Fruit fly (Drosophila melanogaster) Kc167 (cell line): ENCODE results near the gene RhoU.

ENCODE experiments used
- Myc ChIP-seq: fragments of >200 bp; optimal IDR thresholded peaks from 2 replicates; lab custom pipeline; 2017; ENCODE audit warnings: missing external identifiers
- Sin3A ChIP-seq: fragments of >200 bp; optimal IDR thresholded peaks from 2 replicates; lab custom pipeline; 2018; ENCODE audit warnings: missing external identifiers
- h ChIP-seq: fragments of >200 bp; optimal IDR thresholded peaks from 3 replicates; lab custom pipeline; 2018; ENCODE audit warnings: missing external identifiers
- insv ChIP-seq: fragments of >200 bp; optimal IDR thresholded peaks from 3 replicates; lab custom pipeline; 2018; ENCODE audit warnings: missing external identifiers
- psq ChIP-seq: fragments of >200 bp; optimal IDR thresholded peaks from 2 replicates; lab custom pipeline; 2017; ENCODE audit warnings: missing external identifiers
- ttk ChIP-seq: sonication (Bioruptor generic); optimal IDR thresholded peaks from 2 replicates; lab custom pipeline; 2017; ENCODE audit warnings: missing external identifiers

Gene RhoU

DNA sequence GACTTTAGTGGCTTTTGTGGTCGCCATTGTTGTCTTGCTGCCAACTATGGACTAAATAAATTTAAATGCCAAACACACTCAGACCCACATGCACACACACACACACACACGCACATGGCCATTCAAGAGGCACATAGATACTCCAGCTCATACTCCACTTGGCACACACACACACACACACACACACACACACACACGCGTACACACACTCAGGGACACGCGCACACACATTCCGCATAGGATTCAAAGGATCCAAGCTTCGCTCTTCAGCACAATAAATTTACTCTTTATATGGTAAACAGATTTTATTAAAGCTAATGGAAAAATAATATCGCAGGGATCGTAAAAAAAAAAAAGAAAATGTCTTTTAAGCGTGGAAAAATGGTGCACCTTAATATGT is 96.5 kb downstream of the RhoU start:
- TF ChIP-seq psq (lab: Kevin White, UChicago) (no peak), ttk (no peak), insv (lab: Kevin White, UChicago) (no peak), Sin3A (lab: Kevin White, UChicago) (no peak), Myc (lab: Kevin White, UChicago) (no peak), h (lab: Kevin White, UChicago) (no peak)

DNA sequence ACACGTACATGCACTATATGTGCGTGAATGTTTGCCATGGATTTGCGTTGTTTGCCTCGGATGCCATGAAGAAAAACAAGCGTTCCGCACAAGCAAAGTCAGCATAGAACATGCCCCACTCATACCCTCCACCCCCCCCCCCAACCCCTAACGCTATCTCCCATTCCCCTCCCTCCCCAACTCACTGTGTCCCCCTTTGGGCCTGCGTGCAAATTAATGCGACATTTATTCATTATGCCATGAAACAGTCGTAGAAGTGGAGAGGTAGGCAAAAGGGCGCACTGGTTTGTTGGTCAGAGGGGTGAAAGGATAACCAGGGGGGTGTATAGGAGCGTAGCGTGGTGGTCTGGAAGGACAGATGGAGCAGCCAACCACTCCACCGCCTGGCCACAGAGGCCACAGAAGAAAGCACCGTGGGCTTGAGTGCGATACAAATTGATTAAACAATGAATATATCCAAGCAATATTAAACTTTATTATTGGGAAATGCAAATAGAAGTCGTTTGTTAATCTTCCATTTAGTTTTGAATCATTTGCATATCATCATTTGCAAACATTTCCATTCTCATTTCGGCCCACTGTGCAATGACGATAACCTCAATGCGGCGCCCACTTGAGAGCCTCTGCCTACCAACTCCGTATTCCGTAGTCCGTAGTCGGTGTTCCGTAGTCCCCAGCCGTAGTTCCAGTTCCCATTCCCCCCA is 98.2 kb downstream of the RhoU start:
- no peak for TF ChIP-seq ttk
- TF ChIP-seq psq (lab: Kevin White, UChicago) = no peak
- TF ChIP-seq insv (lab: Kevin White, UChicago) = no peak
- no peak for TF ChIP-seq h (lab: Kevin White, UChicago)
- TF ChIP-seq Myc (lab: Kevin White, UChicago) = no peak
- no peak for TF ChIP-seq Sin3A (lab: Kevin White, UChicago)
